Fruit fly (Drosophila melanogaster) S2 (cell line): ENCODE results near the gene Pex14.

Experiments used
- CG8478 ChIP-seq: fragments of >200 bp; optimal IDR thresholded peaks from 2 replicates; lab custom pipeline; 2018
- CTCF ChIP-seq, 2 experiments: fragments of >200 bp; optimal IDR thresholded peaks; 2 replicates each; lab custom pipeline; 2018

dm6 chr3L:20792693-20793092 is 14.1 kb downstream of the Pex14 start, which contains the start of gene Six4:
- no peak for TF ChIP-seq CG8478
- no peak for TF ChIP-seq CTCF (optimal IDR thresholded peaks at IDR 0.05; lab: Kevin White, UChicago)
